Fruit fly (Drosophila melanogaster) whole organism, pupa: ENCODE data around the gene Mco4.
A peak's percentile ranks its signal among the peaks of the same experiment; 100 is the strongest.

Experiments used
- CG10348 ChIP-seq: fragments of 200-800 bp; sonication (Bioruptor generic); IDR thresholded peaks from 2 replicates; pipeline ENCODE4 v1.3.6; 2022; ENCODE audit warnings: missing biosample characterization, missing genetic modification characterization
- CG12605 ChIP-seq: fragments of 200-800 bp; sonication (Bioruptor generic); IDR thresholded peaks from 2 replicates; pipeline ENCODE4 v1.3.6; 2022; ENCODE audit warnings: missing biosample characterization, missing genetic modification characterization
- CG13204 ChIP-seq: fragments of 200-800 bp; sonication (Bioruptor generic); optimal IDR thresholded peaks from 2 replicates; lab custom pipeline; 2018; ENCODE audit warnings: missing biosample characterization, mild to moderate bottlenecking, missing genetic modification characterization, moderate library complexity
- CG14655 ChIP-seq: fragments of 200-800 bp; sonication (Bioruptor generic); optimal IDR thresholded peaks from 3 replicates; lab custom pipeline; 2017; ENCODE audit warnings: mild to moderate bottlenecking, missing biosample characterization, missing genetic modification reagents, missing genetic modification characterization
- CG15710 ChIP-seq: fragments of 200-800 bp; sonication (Bioruptor generic); optimal IDR thresholded peaks from 2 replicates; lab custom pipeline; 2018; ENCODE audit warnings: missing biosample characterization, mild to moderate bottlenecking, missing genetic modification characterization, moderate library complexity
- CG17806 ChIP-seq: fragments of 200-800 bp; sonication (Bioruptor generic); optimal IDR thresholded peaks from 2 replicates; lab custom pipeline; 2018; ENCODE audit warnings: missing biosample characterization, mild to moderate bottlenecking, missing genetic modification characterization, moderate library complexity
- CG32121 ChIP-seq: fragments of 200-800 bp; sonication (Bioruptor generic); IDR thresholded peaks from 2 replicates; pipeline ENCODE4 v1.3.6; 2022; ENCODE audit warnings: missing biosample characterization, missing genetic modification characterization
- CG34367 ChIP-seq: fragments of 200-800 bp; sonication (Bioruptor generic); optimal IDR thresholded peaks from 2 replicates; lab custom pipeline; 2018; ENCODE audit warnings: missing biosample characterization, mild to moderate bottlenecking, missing genetic modification characterization
- CG4496 ChIP-seq: fragments of 200-800 bp; sonication (Bioruptor generic); IDR thresholded peaks from 3 replicates; pipeline ENCODE4 v1.3.6; 2022; ENCODE audit warnings: missing biosample characterization, missing genetic modification characterization
- CG8159 ChIP-seq: fragments of 200-800 bp; sonication (Bioruptor generic); optimal IDR thresholded peaks from 3 replicates; lab custom pipeline; 2018; ENCODE audit warnings: missing biosample characterization, mild to moderate bottlenecking, missing genetic modification characterization, moderate library complexity
- CG8301 ChIP-seq: fragments of 200-800 bp; sonication (Bioruptor generic); optimal IDR thresholded peaks from 2 replicates; lab custom pipeline; 2018; ENCODE audit warnings: missing biosample characterization, mild to moderate bottlenecking, missing genetic modification characterization
- CG9948 ChIP-seq: fragments of 200-800 bp; sonication (Bioruptor generic); optimal IDR thresholded peaks from 2 replicates; lab custom pipeline; 2018; ENCODE audit warnings: missing biosample characterization, mild to moderate bottlenecking, missing genetic modification characterization, moderate library complexity
- D1 ChIP-seq: fragments of 200-800 bp; sonication (Bioruptor generic); optimal IDR thresholded peaks from 2 replicates; lab custom pipeline; 2018; ENCODE audit warnings: missing biosample characterization, mild to moderate bottlenecking, missing genetic modification characterization, moderate library complexity
- EcR ChIP-seq: fragments of 200-800 bp; sonication (Bioruptor generic); optimal IDR thresholded peaks from 3 replicates; lab custom pipeline; 2019; ENCODE audit warnings: missing biosample characterization, missing genetic modification characterization, mild to moderate bottlenecking, moderate library complexity, missing genetic modification reagents
- Ets98B ChIP-seq: fragments of 200-800 bp; sonication (Bioruptor generic); IDR thresholded peaks from 2 replicates; pipeline ENCODE4 v1.3.6; 2022; ENCODE audit warnings: missing biosample characterization, missing genetic modification characterization
- Pif1A ChIP-seq: fragments of 200-800 bp; sonication (Bioruptor generic); optimal IDR thresholded peaks from 3 replicates; lab custom pipeline; 2016; ENCODE audit warnings: missing biosample characterization, missing genetic modification characterization
- Pif1B ChIP-seq: fragments of 200-800 bp; sonication (Bioruptor generic); optimal IDR thresholded peaks from 3 replicates; lab custom pipeline; 2016; ENCODE audit warnings: missing biosample characterization, missing genetic modification characterization
- Snoo ChIP-seq: fragments of 200-800 bp; sonication (Bioruptor generic); optimal IDR thresholded peaks from 3 replicates; lab custom pipeline; 2017; ENCODE audit warnings: missing biosample characterization, mild to moderate bottlenecking, missing genetic modification characterization, inconsistent platforms
- fd96Ca ChIP-seq: fragments of 200-800 bp; sonication (Bioruptor generic); IDR thresholded peaks from 3 replicates; pipeline ENCODE4 v1.3.6; 2022; ENCODE audit warnings: missing biosample characterization, missing genetic modification characterization
- gl ChIP-seq: fragments of 200-800 bp; sonication (Bioruptor generic); optimal IDR thresholded peaks from 2 replicates; lab custom pipeline; 2018; ENCODE audit warnings: missing biosample characterization, mild to moderate bottlenecking, missing genetic modification characterization
- rn ChIP-seq: fragments of 200-800 bp; sonication (Bioruptor generic); IDR thresholded peaks from 2 replicates; pipeline ENCODE4 v1.3.6; 2022; ENCODE audit warnings: missing biosample characterization, missing genetic modification characterization

The Mco4 gene

dm6 chrX:17886107-17886448, 30.1 kb upstream of the Mco4 start:
- TF ChIP-seq CG10348 (GFP tag; lab: Robert Waterston, UW) (no peak), Ets98B (GFP tag; lab: Robert Waterston, UW) (no peak), rn (GFP tag; lab: Robert Waterston, UW) (no peak), CG9948 (tag; lab: Kevin White, UChicago) (no peak), fd96Ca (GFP tag; lab: Robert Waterston, UW) (no peak), Snoo (no peak), CG4496 (no peak), EcR (GFP tag; lab: Kevin White, UChicago) (no peak), CG8301 (no peak), Pif1B (no peak)
- TF ChIP-seq, all 21 proteins: peak for 0

dm6 chrX:17885295-17885694, 29.4 kb upstream of the Mco4 start:
- TF ChIP-seq fd96Ca (GFP tag; lab: Robert Waterston, UW) (no peak), EcR (GFP tag; lab: Kevin White, UChicago) (peak; percentile 37), Pif1B (no peak), gl (tag; lab: Kevin White, UChicago) (no peak)
- TF ChIP-seq, all 21 proteins: peak for 1

dm6 chrX:17884567-17884966, 28.6 kb upstream of the Mco4 start:
- TF ChIP-seq CG17806 (tag; lab: Kevin White, UChicago) = no peak
- TF ChIP-seq CG10348 (GFP tag; lab: Robert Waterston, UW) = no peak
- no peak for TF ChIP-seq Ets98B (GFP tag; lab: Robert Waterston, UW)
- no peak for TF ChIP-seq D1 (tag; lab: Kevin White, UChicago)
- no peak for TF ChIP-seq EcR (GFP tag; lab: Kevin White, UChicago)
- no peak for TF ChIP-seq CG15710 (tag; lab: Kevin White, UChicago)
- TF ChIP-seq CG4496 = 0 out of 3 replicates have a peak, but pooled peaks have one; percentile 12

- TF ChIP-seq CG15710 (tag; lab: Kevin White, UChicago) (no peak), Snoo (no peak), gl (tag; lab: Kevin White, UChicago) (no peak), CG13204 (no peak), D1 (tag; lab: Kevin White, UChicago) (no peak), CG8301 (no peak), Pif1B (no peak), Ets98B (GFP tag; lab: Robert Waterston, UW) (no peak), CG12605 (GFP tag; lab: Robert Waterston, UW) (no peak), CG4496 (no peak), CG9948 (tag; lab: Kevin White, UChicago) (no peak), rn (GFP tag; lab: Robert Waterston, UW) (no peak)
Observed at dm6 chrX:17883418-17883817, 27.5 kb upstream of the Mco4 start, which contains the start of gene CG12985. Gene CG12985, plus strand, starts transcription at chrX:17883718.

- TF ChIP-seq EcR (GFP tag; lab: Kevin White, UChicago) (no peak), CG34367 (tag; lab: Kevin White, UChicago) (no peak), rn (GFP tag; lab: Robert Waterston, UW) (no peak), D1 (tag; lab: Kevin White, UChicago) (no peak), Pif1A (GFP tag; lab: Kevin White, UChicago) (no peak), Snoo (no peak), CG8301 (no peak), Pif1B (no peak), CG14655 (GFP tag; lab: Kevin White, UChicago) (no peak), CG8159 (tag; lab: Kevin White, UChicago) (no peak), Ets98B (GFP tag; lab: Robert Waterston, UW) (no peak), CG12605 (GFP tag; lab: Robert Waterston, UW) (no peak), CG9948 (tag; lab: Kevin White, UChicago) (no peak), CG13204 (no peak), fd96Ca (GFP tag; lab: Robert Waterston, UW) (no peak), CG32121 (no peak), CG17806 (tag; lab: Kevin White, UChicago) (no peak)
Observed at dm6 chrX:17882769-17883168, 26.8 kb upstream of the Mco4 start.

- TF ChIP-seq CG4496 (peak; percentile 89), CG14655 (GFP tag; lab: Kevin White, UChicago) (peak; percentile 62), CG8159 (tag; lab: Kevin White, UChicago) (peak; percentile 25), D1 (tag; lab: Kevin White, UChicago) (no peak), CG10348 (GFP tag; lab: Robert Waterston, UW) (0 out of 2 replicates have a peak, but pooled peaks have one; percentile 44), CG12605 (GFP tag; lab: Robert Waterston, UW) (0 out of 2 replicates have a peak, but pooled peaks have one; percentile 33), Pif1A (GFP tag; lab: Kevin White, UChicago) (peak; percentile 9), EcR (GFP tag; lab: Kevin White, UChicago) (peak; percentile 81), Snoo (peak; percentile 53), CG13204 (peak; percentile 66), gl (tag; lab: Kevin White, UChicago) (no peak), CG34367 (tag; lab: Kevin White, UChicago) (no peak), CG8301 (peak; percentile 67), CG32121 (peak; percentile 78; the same call in 1 of the 2 replicates), CG17806 (tag; lab: Kevin White, UChicago) (peak; percentile 21), fd96Ca (GFP tag; lab: Robert Waterston, UW) (peak; percentile 90), rn (GFP tag; lab: Robert Waterston, UW) (peak; percentile 68), Ets98B (GFP tag; lab: Robert Waterston, UW) (peak; percentile 86), CG15710 (tag; lab: Kevin White, UChicago) (peak; percentile 38), CG9948 (tag; lab: Kevin White, UChicago) (peak; percentile 27), Pif1B (no peak)
- TF ChIP-seq, all 21 proteins: peak for 17
Observed at dm6 chrX:17881138-17882121, 25.5 kb upstream of the Mco4 start.
